Fruit fly (Drosophila melanogaster) whole organism, embryonic: ENCODE data around the gene Kr-h1.

Experiments used
- Ada2b ChIP-seq: fragments of 200-800 bp; sonication (Bioruptor generic); IDR thresholded peaks from 2 replicates; pipeline ENCODE4 v1.3.6; 2022; ENCODE audit warnings: missing biosample characterization, missing genetic modification characterization
- Asciz ChIP-seq: fragments of 200-800 bp; sonication (Bioruptor generic); optimal IDR thresholded peaks from 2 replicates; lab custom pipeline; 2017; ENCODE audit warnings: missing biosample characterization, mild to moderate bottlenecking, missing genetic modification characterization, missing genetic modification reagents
- Atf3 ChIP-seq: fragments of 200-800 bp; sonication (Bioruptor generic); optimal IDR thresholded peaks from 3 replicates; lab custom pipeline; 2016; ENCODE audit warnings: missing biosample characterization, missing genetic modification characterization
- B-H2 ChIP-seq: fragments of 200-800 bp; sonication (Bioruptor generic); optimal IDR thresholded peaks from 2 replicates; lab custom pipeline; 2018; ENCODE audit warnings: missing biosample characterization, mild to moderate bottlenecking, missing genetic modification characterization
- BEAF-32 ChIP-seq: fragments of 200-800 bp; sonication (Bioruptor generic); optimal IDR thresholded peaks from 3 replicates; lab custom pipeline; 2017; ENCODE audit warnings: missing biosample characterization, missing genetic modification characterization, mild to moderate bottlenecking, moderate library complexity, missing genetic modification reagents
- Bteb2 ChIP-seq: fragments of 200-800 bp; sonication (Bioruptor generic); optimal IDR thresholded peaks from 2 replicates; lab custom pipeline; 2016; ENCODE audit warnings: missing biosample characterization, missing genetic modification characterization
- CG10543 ChIP-seq: fragments of 200-800 bp; sonication (Bioruptor generic); optimal IDR thresholded peaks from 3 replicates; lab custom pipeline; 2017; ENCODE audit warnings: missing biosample characterization, mild to moderate bottlenecking, missing genetic modification characterization, moderate library complexity
- CG11560 ChIP-seq: fragments of 200-800 bp; sonication (Bioruptor generic); IDR thresholded peaks from 3 replicates; pipeline ENCODE4 v1.3.6; 2022; ENCODE audit warnings: missing biosample characterization, missing genetic modification characterization
- CG12155 ChIP-seq: fragments of 200-800 bp; sonication (Bioruptor generic); optimal IDR thresholded peaks from 3 replicates; lab custom pipeline; 2016; ENCODE audit warnings: missing biosample characterization, missing genetic modification characterization
- CG12219 ChIP-seq: fragments of 200-800 bp; sonication (Bioruptor generic); optimal IDR thresholded peaks from 3 replicates; lab custom pipeline; 2018; ENCODE audit warnings: missing biosample characterization, mild to moderate bottlenecking, missing genetic modification characterization
- CG13296 ChIP-seq: fragments of 200-800 bp; sonication (Bioruptor generic); optimal IDR thresholded peaks from 3 replicates; lab custom pipeline; 2018; ENCODE audit warnings: missing biosample characterization, mild to moderate bottlenecking, missing genetic modification characterization
- CG15696 ChIP-seq: fragments of 200-800 bp; sonication (Bioruptor generic); optimal IDR thresholded peaks from 2 replicates; lab custom pipeline; 2019; ENCODE audit warnings: missing biosample characterization, mild to moderate bottlenecking, missing genetic modification characterization, moderate library complexity
- CG17912 ChIP-seq: fragments of 200-800 bp; sonication (Bioruptor generic); optimal IDR thresholded peaks from 2 replicates; lab custom pipeline; 2018; ENCODE audit warnings: missing biosample characterization, mild to moderate bottlenecking, missing genetic modification characterization
- CG18619 ChIP-seq: fragments of 200-800 bp; sonication (Bioruptor generic); optimal IDR thresholded peaks from 3 replicates; lab custom pipeline; 2017; ENCODE audit warnings: missing biosample characterization, mild to moderate bottlenecking, missing genetic modification characterization
- CG2120 ChIP-seq: fragments of 200-800 bp; sonication (Bioruptor generic); optimal IDR thresholded peaks from 3 replicates; lab custom pipeline; 2016; ENCODE audit warnings: missing biosample characterization, missing genetic modification characterization
- CG6254 ChIP-seq: fragments of 200-800 bp; sonication (Bioruptor generic); optimal IDR thresholded peaks from 3 replicates; lab custom pipeline; 2017; ENCODE audit warnings: mild to moderate bottlenecking, missing biosample characterization, missing genetic modification reagents, missing genetic modification characterization
- CG6765 ChIP-seq: fragments of 200-800 bp; sonication (Bioruptor generic); optimal IDR thresholded peaks from 3 replicates; lab custom pipeline; 2017; ENCODE audit warnings: missing biosample characterization, mild to moderate bottlenecking, missing genetic modification characterization
- CG6813 ChIP-seq: fragments of 200-800 bp; sonication (Bioruptor generic); optimal IDR thresholded peaks from 2 replicates; lab custom pipeline; 2017; ENCODE audit warnings: missing biosample characterization, missing genetic modification characterization, mild to moderate bottlenecking, moderate library complexity, missing genetic modification reagents
- CG7372 ChIP-seq: fragments of 200-800 bp; sonication (Bioruptor generic); IDR thresholded peaks from 2 replicates; pipeline ENCODE4 v1.3.6; 2022; ENCODE audit warnings: missing biosample characterization, missing genetic modification characterization
- CG8478 ChIP-seq: fragments of >200 bp; optimal IDR thresholded peaks from 2 replicates; lab custom pipeline; 2018
- CG8924 ChIP-seq: fragments of 200-800 bp; optimal IDR thresholded peaks from 3 replicates; lab custom pipeline; 2019; ENCODE audit warnings: missing biosample characterization, mild to moderate bottlenecking, missing genetic modification characterization, moderate library complexity
- CG9727 ChIP-seq: fragments of 200-800 bp; sonication (Bioruptor generic); optimal IDR thresholded peaks from 3 replicates; lab custom pipeline; 2017; ENCODE audit warnings: missing biosample characterization, mild to moderate bottlenecking, missing genetic modification characterization
- Camta ChIP-seq: fragments of 200-800 bp; sonication (Bioruptor generic); optimal IDR thresholded peaks from 2 replicates; lab custom pipeline; 2016; ENCODE audit warnings: missing biosample characterization, missing genetic modification characterization
- Eip74EF ChIP-seq, 2 experiments: fragments of 200-800 bp in 1 of 2; fragments of >200 bp in 1 of 2; sonication (Bioruptor generic) in 1 of 2; optimal IDR thresholded peaks; 2 replicates each; lab custom pipeline; 2017 to 2019; ENCODE audit warnings: missing biosample characterization in 2 of 2, missing genetic modification characterization in 2 of 2, mild to moderate bottlenecking in 1 of 2, moderate library complexity in 1 of 2
- HmgZ ChIP-seq: fragments of 200-800 bp; sonication (Bioruptor generic); optimal IDR thresholded peaks from 2 replicates; lab custom pipeline; 2018; ENCODE audit warnings: missing biosample characterization, mild to moderate bottlenecking, missing genetic modification characterization
- Jarid2 ChIP-seq: fragments of 200-800 bp; sonication (Bioruptor generic); optimal IDR thresholded peaks from 3 replicates; lab custom pipeline; 2017; ENCODE audit warnings: mild to moderate bottlenecking, missing biosample characterization, missing genetic modification reagents, missing genetic modification characterization
- Lim3 ChIP-seq: fragments of 200-800 bp; sonication (Bioruptor generic); IDR thresholded peaks from 2 replicates; pipeline ENCODE4 v1.3.6; 2022; ENCODE audit warnings: missing biosample characterization, missing genetic modification characterization
- Med ChIP-seq: fragments of 200-800 bp; sonication (Bioruptor generic); peaks from one replicate; lab custom pipeline; 2016; ENCODE audit warnings: missing biosample characterization, missing genetic modification characterization, mild to moderate bottlenecking, inconsistent platforms, moderate library complexity
- NC2β ChIP-seq: fragments of 200-800 bp; sonication (Bioruptor generic); optimal IDR thresholded peaks from 2 replicates; lab custom pipeline; 2016; ENCODE audit warnings: missing biosample characterization, missing genetic modification characterization
- NFAT ChIP-seq: fragments of 200-800 bp; sonication (Bioruptor generic); IDR thresholded peaks from 2 replicates; pipeline ENCODE4 v1.3.6; 2022; ENCODE audit warnings: missing biosample characterization, missing genetic modification characterization
- Rfx ChIP-seq: fragments of 200-800 bp; sonication (Bioruptor generic); IDR thresholded peaks from 2 replicates; pipeline ENCODE4 v1.3.6; 2022; ENCODE audit warnings: missing biosample characterization, missing genetic modification characterization
- ab ChIP-seq: fragments of 200-800 bp; sonication (Bioruptor generic); optimal IDR thresholded peaks from 2 replicates; lab custom pipeline; 2016; ENCODE audit warnings: missing biosample characterization, missing genetic modification characterization
- abd-A ChIP-seq: fragments of 200-800 bp; sonication (Bioruptor generic); optimal IDR thresholded peaks from 3 replicates; lab custom pipeline; 2019; ENCODE audit warnings: missing biosample characterization, mild to moderate bottlenecking, missing genetic modification characterization, moderate library complexity
- caup ChIP-seq: fragments of 200-800 bp; sonication (Bioruptor generic); optimal IDR thresholded peaks from 3 replicates; lab custom pipeline; 2017; ENCODE audit warnings: missing biosample characterization, mild to moderate bottlenecking, missing genetic modification characterization, moderate library complexity; ENCODE audit not compliant: severe bottlenecking
- chinmo ChIP-seq: fragments of 200-800 bp; sonication (Bioruptor generic); IDR thresholded peaks from 4 replicates; pipeline ENCODE4 v1.3.6; 2022; ENCODE audit warnings: missing biosample characterization, missing genetic modification characterization; ENCODE audit not compliant: partially characterized antibody
- ci ChIP-seq: fragments of 200-800 bp; sonication (Bioruptor generic); IDR thresholded peaks from 3 replicates; pipeline ENCODE4 v1.3.6; 2022; ENCODE audit warnings: missing biosample characterization, missing genetic modification characterization
- crp ChIP-seq, 2 experiments: fragments of 200-800 bp; sonication (Bioruptor generic); optimal IDR thresholded peaks; 2 replicates in 1 of 2; 3 replicates in 1 of 2; lab custom pipeline; 2017; ENCODE audit warnings: missing biosample characterization in 2 of 2, missing genetic modification characterization in 2 of 2, mild to moderate bottlenecking in 1 of 2, moderate library complexity in 1 of 2
- cwo ChIP-seq: fragments of 200-800 bp; sonication (Bioruptor generic); optimal IDR thresholded peaks from 3 replicates; lab custom pipeline; 2017; ENCODE audit warnings: missing biosample characterization, missing genetic modification characterization, mild to moderate bottlenecking, moderate library complexity, missing genetic modification reagents
- danr ChIP-seq: fragments of 200-800 bp; sonication (Bioruptor generic); IDR thresholded peaks from 2 replicates; pipeline ENCODE4 v1.3.6; 2022; ENCODE audit warnings: missing biosample characterization, missing genetic modification characterization
- dysf ChIP-seq: fragments of 200-800 bp; sonication (Bioruptor generic); IDR thresholded peaks from 3 replicates; pipeline ENCODE4 v1.3.6; 2022; ENCODE audit warnings: missing biosample characterization, missing genetic modification characterization
- grn ChIP-seq: fragments of 200-800 bp; sonication (Bioruptor generic); optimal IDR thresholded peaks from 3 replicates; lab custom pipeline; 2017; ENCODE audit warnings: missing biosample characterization, missing genetic modification characterization
- gt ChIP-seq: fragments of 200-800 bp; sonication (Bioruptor generic); IDR thresholded peaks from 2 replicates; pipeline ENCODE4 v1.3.6; 2022; ENCODE audit warnings: missing biosample characterization, missing genetic modification characterization
- lov ChIP-seq, 2 experiments: fragments of 200-800 bp in 1 of 2; fragments of >200 bp in 1 of 2; sonication (Bioruptor generic) in 1 of 2; IDR thresholded peaks in 1 of 2; optimal IDR thresholded peaks in 1 of 2; 2 replicates in 1 of 2; 3 replicates in 1 of 2; pipeline versions ENCODE4 v1.3.6 to Lab custom; 2017 to 2022; ENCODE audit warnings: missing biosample characterization in 1 of 2, missing genetic modification characterization in 1 of 2
- odd ChIP-seq: fragments of 200-800 bp; sonication (Bioruptor generic); optimal IDR thresholded peaks from 2 replicates; lab custom pipeline; 2017; ENCODE audit warnings: missing biosample characterization, mild to moderate bottlenecking, missing genetic modification characterization
- pb ChIP-seq: fragments of 200-800 bp; sonication (Bioruptor generic); optimal IDR thresholded peaks from 3 replicates; lab custom pipeline; 2016; ENCODE audit warnings: missing biosample characterization, missing genetic modification characterization
- pho ChIP-seq: fragments of 200-800 bp; sonication (Bioruptor generic); optimal IDR thresholded peaks from 2 replicates; lab custom pipeline; 2016; ENCODE audit warnings: missing biosample characterization, missing genetic modification characterization
- sob ChIP-seq: fragments of 200-800 bp; sonication (Bioruptor generic); IDR thresholded peaks from 2 replicates; pipeline ENCODE4 v1.3.6; 2022; ENCODE audit warnings: missing biosample characterization, missing genetic modification characterization
- vvl ChIP-seq: fragments of 200-800 bp; sonication (Bioruptor generic); IDR thresholded peaks from 2 replicates; pipeline ENCODE4 v1.3.6; 2022; ENCODE audit warnings: missing biosample characterization, missing genetic modification characterization

Gene Kr-h1

DNA sequence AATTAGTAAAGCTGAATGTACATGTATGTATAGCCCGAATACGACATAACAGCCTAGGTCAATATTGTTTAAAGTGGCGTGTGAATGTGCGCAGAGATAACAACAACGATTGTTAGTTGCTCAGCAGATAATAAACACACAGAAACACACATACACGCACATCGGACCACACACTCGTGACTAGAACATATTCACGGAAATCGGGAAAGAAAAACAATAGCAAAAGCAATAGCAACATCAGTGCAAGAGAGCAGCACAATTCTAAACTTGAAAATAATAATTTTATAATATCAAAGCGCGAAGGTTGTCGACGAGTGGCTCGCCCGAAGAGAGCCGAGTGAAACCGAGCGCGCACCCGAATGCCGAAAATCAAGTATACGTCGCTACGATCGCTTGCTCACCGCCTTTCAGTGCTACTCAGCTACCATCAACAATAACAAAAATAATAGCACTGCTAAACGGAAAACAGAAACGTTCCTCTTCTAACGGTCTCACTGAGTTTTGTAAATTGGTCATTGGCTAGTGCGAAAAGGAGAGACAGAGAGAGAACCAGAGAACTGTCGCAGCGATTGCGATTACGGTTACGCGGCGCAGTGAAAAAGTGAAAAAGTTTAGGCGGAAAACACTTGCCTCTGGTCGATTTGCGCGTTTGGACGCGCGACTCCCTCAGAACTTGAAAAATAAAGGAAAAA is 679 bp downstream of the Kr-h1 start (continued):
- TF ChIP-seq caup (GFP tag; lab: Kevin White, UChicago) (peak; percentile 55), CG6765 (GFP tag; lab: Kevin White, UChicago) (peak; percentile 5), CG6254 (GFP tag; lab: Kevin White, UChicago) (no peak), CG6813 (GFP tag; lab: Kevin White, UChicago) (no peak), Rfx (GFP tag; lab: Robert Waterston, UW) (peak; percentile 10; the same call in 1 of the 2 replicates), NC2β (peak; percentile 2), Lim3 (GFP tag; lab: Robert Waterston, UW) (no peak), ab (no peak), Atf3 (GFP tag; lab: Kevin White, UChicago) (no peak), crp (GFP tag; optimal IDR thresholded peaks at IDR 0.05; lab: Kevin White, UChicago) (no peak), gt (no peak), pho (GFP tag; lab: Kevin White, UChicago) (no peak), CG17912 (GFP tag; lab: Kevin White, UChicago) (peak; percentile 25), CG10543 (GFP tag; lab: Kevin White, UChicago) (peak; percentile 95), Ada2b (no peak), vvl (GFP tag; lab: Robert Waterston, UW) (no peak), NFAT (GFP tag; lab: Robert Waterston, UW) (peak; percentile 14; the same call in 1 of the 2 replicates), ci (GFP tag; lab: Robert Waterston, UW) (peak; percentile 31; the same call in 1 of the 3 replicates), Asciz (no peak), odd (GFP tag; lab: Kevin White, UChicago) (no peak), grn (GFP tag; lab: Kevin White, UChicago) (peak; percentile 59), CG2120 (GFP tag; lab: Kevin White, UChicago) (peak; percentile 4), dysf (no peak), Med (GFP tag; lab: Kevin White, UChicago) (peak; percentile 73), pb (no peak), CG11560 (no peak), CG12155 (GFP tag; lab: Kevin White, UChicago) (peak; percentile 27), BEAF-32 (GFP tag; lab: Kevin White, UChicago) (no peak), CG8478 (lab: Kevin White, UChicago) (no peak), HmgZ (peak; percentile 41), Eip74EF (GFP tag; optimal IDR thresholded peaks at IDR 0.05; lab: Kevin White, UChicago) (peak in 1 of 2 experiments; percentile 88), Bteb2 (GFP tag; lab: Kevin White, UChicago) (no peak), cwo (peak; percentile 89), B-H2 (peak; percentile 3), CG13296 (peak; percentile 53), abd-A (tag; lab: Kevin White, UChicago) (peak; percentile 66), CG7372 (0 out of 2 replicates have a peak, but pooled peaks have one; percentile 51), danr (GFP tag; lab: Robert Waterston, UW) (no peak), CG18619 (GFP tag; lab: Kevin White, UChicago) (peak; percentile 26), Jarid2 (GFP tag; lab: Kevin White, UChicago) (no peak), CG15696 (tag; lab: Kevin White, UChicago) (no peak), sob (GFP tag; lab: Robert Waterston, UW) (0 out of 2 replicates have a peak, but pooled peaks have one; percentile 5), CG9727 (GFP tag; lab: Kevin White, UChicago) (no peak), chinmo (GFP tag; lab: Robert Waterston, UW) (peak; percentile 96; the same call in 3 of the 4 replicates), CG8924 (tag; lab: Kevin White, UChicago) (peak; percentile 37), Camta (GFP tag; lab: Kevin White, UChicago) (no peak), CG12219 (peak; percentile 9), lov (optimal IDR thresholded peaks at IDR 0.05; lab: Kevin White, UChicago) (no peak), lov (GFP tag; IDR thresholded peaks at IDR 0.05; lab: Robert Waterston, UW) (no peak)
